Worm (Caenorhabditis elegans): ENCODE measurements around the gene mec-12.

ce11 chrIII:3086471-3086870 lies 52.6 kb downstream of the mec-12 start, which contains the start of gene sft-1:
- TF ChIP-seq gei-17 (GFP tag; optimal IDR thresholded peaks at IDR 0.05) (no peak), nfya-2 (GFP tag; IDR thresholded peaks at IDR 0.05) (no peak), nhr-27 (tag; optimal IDR thresholded peaks at IDR 0.05) (no peak), die-1 (tag; optimal IDR thresholded peaks at IDR 0.05) (no peak), pha-4 (tag; optimal IDR thresholded peaks at IDR 0.05) (no peak), snpc-1.1 (tag; optimal IDR thresholded peaks at IDR 0.05; ENCODE audit: insufficient read depth) (no peak)

All from whole organism, young adult.